Worm (Caenorhabditis elegans): Measurements from ENCODE around the gene saps-1.

ce11 chrII:11285282-11285933, 12.1 kb upstream of the saps-1 start:
- TF ChIP-seq nhr-11 (tag; optimal IDR thresholded peaks at IDR 0.05), result no peak
- no peak for TF ChIP-seq pag-3 (tag; optimal IDR thresholded peaks at IDR 0.05; ENCODE audit: borderline replicate concordance, insufficient read depth)
- TF ChIP-seq egl-13 (tag; optimal IDR thresholded peaks at IDR 0.05), result no peak
- TF ChIP-seq mdl-1 (tag; optimal IDR thresholded peaks at IDR 0.05), result no peak
- no peak for TF ChIP-seq tbx-2 (tag; optimal IDR thresholded peaks at IDR 0.05)
- TF ChIP-seq nhr-47 (tag; optimal IDR thresholded peaks at IDR 0.05), result no peak
- no peak for TF ChIP-seq nhr-237 (tag; optimal IDR thresholded peaks at IDR 0.05)
- TF ChIP-seq lir-3 (tag; optimal IDR thresholded peaks at IDR 0.05; ENCODE audit: poor library complexity), result no peak
- TF ChIP-seq ama-1 (optimal IDR thresholded peaks at IDR 0.05), result no peak
- TF ChIP-seq nhr-28 (tag; optimal IDR thresholded peaks at IDR 0.05), result no peak
- TF ChIP-seq xbp-1 (tag; optimal IDR thresholded peaks at IDR 0.05), result no peak
- TF ChIP-seq unc-62 (GFP tag; optimal IDR thresholded peaks at IDR 0.05), result no peak
- no peak for TF ChIP-seq nhr-12 (tag; optimal IDR thresholded peaks at IDR 0.05)
- TF ChIP-seq hlh-17 (GFP tag; optimal IDR thresholded peaks at IDR 0.05; ENCODE audit: borderline replicate concordance), result no peak

All from whole organism, L1 larva.